Worm (Caenorhabditis elegans) whole organism, young adult: ENCODE data around the gene abu-13.
A peak's percentile ranks its signal among the peaks of the same experiment; 100 is the strongest.

ENCODE experiments used
- B0019.2 ChIP-seq: fragments of 200-800 bp; sonication (Bioruptor generic); conservative IDR thresholded peaks from 2 replicates; pipeline ENCODE4 v1.3.6; 2022; ENCODE audit warnings: missing genetic modification reagents, missing genetic modification characterization, missing compliant biosample characterization
- B0035.1 ChIP-seq: sonication (generic microtip); optimal IDR thresholded peaks from 2 replicates; lab custom pipeline; 2016; ENCODE audit warnings: missing genetic modification characterization, mild to moderate bottlenecking, missing compliant biosample characterization, missing genotype, missing genetic modification reagents
- B0261.1 ChIP-seq: sonication (generic microtip); optimal IDR thresholded peaks from 2 replicates; lab custom pipeline; 2016; ENCODE audit warnings: mild to moderate bottlenecking, missing genetic modification characterization, moderate library complexity, missing compliant biosample characterization
- C06A6.2 ChIP-seq: fragments of 200-800 bp; sonication (Bioruptor generic); conservative IDR thresholded peaks from 2 replicates; pipeline ENCODE4 v1.3.6; 2022; ENCODE audit warnings: missing genetic modification characterization, missing compliant biosample characterization
- F49E8.2 ChIP-seq: sonication (generic microtip); optimal IDR thresholded peaks from 3 replicates; lab custom pipeline; 2017; ENCODE audit warnings: missing genetic modification characterization, mild to moderate bottlenecking, missing compliant biosample characterization, antibody characterized with exemption, moderate library complexity; ENCODE audit not compliant: insufficient read depth
- T07F8.4 ChIP-seq: sonication (generic microtip); optimal IDR thresholded peaks from 2 replicates; lab custom pipeline; 2016; ENCODE audit warnings: mild to moderate bottlenecking, missing genetic modification characterization, moderate library complexity, missing compliant biosample characterization
- Y56A3A.18 ChIP-seq: fragments of 200-800 bp; sonication (Bioruptor generic); IDR thresholded peaks from 2 replicates; pipeline ENCODE4 v1.3.6; 2022; ENCODE audit warnings: missing genetic modification reagents, missing genetic modification characterization, missing compliant biosample characterization
- Y79H2A.3 ChIP-seq: fragments of 200-800 bp; sonication (Bioruptor generic); conservative IDR thresholded peaks from 2 replicates; pipeline ENCODE4 v1.3.6; 2022; ENCODE audit warnings: missing genetic modification reagents, missing genetic modification characterization, missing compliant biosample characterization
- ama-1 ChIP-seq, 3 experiments: fragments of 150-350 bp in 1 of 3; sonication (generic microtip) in 2 of 3; optimal IDR thresholded peaks; 2 replicates each; lab custom pipeline; 2014 to 2018; ENCODE audit warnings: missing biosample characterization in 2 of 3, missing genetic modification characterization in 2 of 3, missing genetic modification reagents in 2 of 3
- athp-1 ChIP-seq: sonication (generic microtip); optimal IDR thresholded peaks from 2 replicates; lab custom pipeline; 2017; ENCODE audit warnings: mild to moderate bottlenecking, missing genetic modification characterization, missing compliant biosample characterization
- cebp-1 ChIP-seq, 2 experiments: fragments of 200-800 bp in 1 of 2; sonication (Bioruptor generic) in 1 of 2; sonication (generic microtip) in 1 of 2; IDR thresholded peaks in 1 of 2; optimal IDR thresholded peaks in 1 of 2; 2 replicates each; pipeline versions ENCODE4 v1.3.6 to Lab custom; 2017 to 2022; ENCODE audit warnings: missing compliant biosample characterization in 2 of 2, missing genetic modification characterization in 2 of 2, mild to moderate bottlenecking in 1 of 2, missing genetic modification reagents in 1 of 2, moderate library complexity in 1 of 2
- ceh-58 ChIP-seq: fragments of 200-800 bp; sonication (Bioruptor generic); IDR thresholded peaks from 2 replicates; pipeline ENCODE4 v1.3.6; 2022; ENCODE audit warnings: missing genetic modification characterization, missing compliant biosample characterization
- ceh-91 ChIP-seq: fragments of 200-800 bp; sonication (Bioruptor generic); IDR thresholded peaks from 2 replicates; pipeline ENCODE4 v1.3.6; 2022; ENCODE audit warnings: missing genetic modification reagents, missing genetic modification characterization, missing compliant biosample characterization
- die-1 ChIP-seq: sonication (generic microtip); optimal IDR thresholded peaks from 2 replicates; lab custom pipeline; 2016; ENCODE audit warnings: missing genotype, mild to moderate bottlenecking, missing genetic modification characterization, missing compliant biosample characterization
- efl-1 ChIP-seq: fragments of 150-350 bp; optimal IDR thresholded peaks from 2 replicates; lab custom pipeline; 2014; ENCODE audit warnings: missing biosample characterization, missing genetic modification reagents, missing genetic modification characterization
- egl-18 ChIP-seq: fragments of 200-800 bp; sonication (Bioruptor generic); IDR thresholded peaks from 2 replicates; pipeline ENCODE4 v1.3.6; 2022; ENCODE audit warnings: missing genetic modification reagents, missing genetic modification characterization, missing compliant biosample characterization
- egl-44 ChIP-seq: fragments of 200-800 bp; sonication (Bioruptor generic); IDR thresholded peaks from 2 replicates; pipeline ENCODE4 v1.3.6; 2022; ENCODE audit warnings: missing genetic modification reagents, missing genetic modification characterization, missing compliant biosample characterization
- ets-4 ChIP-seq: fragments of 200-800 bp; sonication (Bioruptor generic); optimal IDR thresholded peaks from 2 replicates; lab custom pipeline; 2018; ENCODE audit warnings: mild to moderate bottlenecking, missing genetic modification characterization, missing compliant biosample characterization
- fkh-3 ChIP-seq: sonication (generic microtip); optimal IDR thresholded peaks from 2 replicates; lab custom pipeline; 2016; ENCODE audit warnings: mild to moderate bottlenecking, missing genetic modification characterization, missing compliant biosample characterization
- gei-17 ChIP-seq: fragments of 200-800 bp; sonication (Bioruptor generic); optimal IDR thresholded peaks from 2 replicates; lab custom pipeline; 2018; ENCODE audit warnings: mild to moderate bottlenecking, missing genetic modification characterization, missing compliant biosample characterization
- him-1 ChIP-seq: sonication (generic microtip); optimal IDR thresholded peaks from 2 replicates; lab custom pipeline; 2016; ENCODE audit warnings: missing genotype, missing genetic modification reagents, missing genetic modification characterization, missing compliant biosample characterization
- hmg-1.2 ChIP-seq: fragments of 200-800 bp; sonication (Bioruptor generic); IDR thresholded peaks from 2 replicates; pipeline ENCODE4 v1.3.6; 2022; ENCODE audit warnings: missing genetic modification reagents, missing genetic modification characterization, missing compliant biosample characterization
- hmg-20 ChIP-seq: fragments of 200-800 bp; sonication (Bioruptor generic); IDR thresholded peaks from 2 replicates; pipeline ENCODE4 v1.3.6; 2022; ENCODE audit warnings: missing genetic modification reagents, missing genetic modification characterization, missing compliant biosample characterization
- let-526 ChIP-seq: fragments of 200-800 bp; sonication (Bioruptor generic); IDR thresholded peaks from 2 replicates; pipeline ENCODE4 v1.3.6; 2022; ENCODE audit warnings: missing genetic modification reagents, missing genetic modification characterization, missing compliant biosample characterization
- let-607 ChIP-seq, 2 experiments: fragments of 200-800 bp in 1 of 2; sonication (Bioruptor generic) in 1 of 2; sonication (generic microtip) in 1 of 2; optimal IDR thresholded peaks; 2 replicates each; lab custom pipeline; 2016 to 2018; ENCODE audit warnings: mild to moderate bottlenecking in 2 of 2, missing compliant biosample characterization in 2 of 2, missing genetic modification characterization in 2 of 2, moderate library complexity in 2 of 2, missing genotype in 1 of 2
- lin-26 ChIP-seq: fragments of 200-800 bp; sonication (Bioruptor generic); IDR thresholded peaks from 2 replicates; pipeline ENCODE4 v1.3.6; 2022; ENCODE audit warnings: missing genetic modification reagents, missing genetic modification characterization, missing compliant biosample characterization
- lin-40 ChIP-seq: sonication (generic microtip); optimal IDR thresholded peaks from 2 replicates; lab custom pipeline; 2016; ENCODE audit warnings: missing genetic modification characterization, mild to moderate bottlenecking, missing compliant biosample characterization, missing genotype, missing genetic modification reagents
- lin-54 ChIP-seq: fragments of 200-800 bp; sonication (Bioruptor generic); optimal IDR thresholded peaks from 2 replicates; lab custom pipeline; 2018; ENCODE audit warnings: mild to moderate bottlenecking, missing genetic modification characterization, missing compliant biosample characterization
- madf-6 ChIP-seq: fragments of 200-800 bp; sonication (Bioruptor generic); IDR thresholded peaks from 2 replicates; pipeline ENCODE4 v1.3.6; 2022; ENCODE audit warnings: missing genetic modification reagents, missing genetic modification characterization, missing compliant biosample characterization
- mes-4 ChIP-seq: sonication (generic microtip); optimal IDR thresholded peaks from 2 replicates; lab custom pipeline; 2016; ENCODE audit warnings: missing genotype, missing genetic modification characterization, missing compliant biosample characterization
- nfyb-1 ChIP-seq: fragments of 200-800 bp; sonication (Bioruptor generic); IDR thresholded peaks from 2 replicates; pipeline ENCODE4 v1.3.6; 2022; ENCODE audit warnings: missing genetic modification reagents, missing genetic modification characterization, missing compliant biosample characterization
- nhr-80 ChIP-seq: sonication (generic microtip); optimal IDR thresholded peaks from 2 replicates; lab custom pipeline; 2016; ENCODE audit warnings: missing genetic modification characterization, missing compliant biosample characterization
- snpc-1.1 ChIP-seq: sonication (generic microtip); optimal IDR thresholded peaks from 2 replicates; lab custom pipeline; 2017; ENCODE audit warnings: missing genetic modification characterization, mild to moderate bottlenecking, missing compliant biosample characterization, antibody characterized with exemption, moderate library complexity, missing genotype, missing genetic modification reagents; ENCODE audit not compliant: insufficient read depth
- snpc-3.4 ChIP-seq: sonication (generic microtip); optimal IDR thresholded peaks from 2 replicates; lab custom pipeline; 2017; ENCODE audit warnings: missing genetic modification characterization, mild to moderate bottlenecking, missing compliant biosample characterization, antibody characterized with exemption, moderate library complexity, missing genotype, missing genetic modification reagents
- snpc-4 ChIP-seq, 5 experiments: fragments of 150-350 bp in 1 of 5; sonication (generic microtip) in 4 of 5; optimal IDR thresholded peaks; 2 replicates each; lab custom pipeline; 2014 to 2018; ENCODE audit warnings: missing genetic modification characterization in 5 of 5, missing biosample characterization in 3 of 5, antibody characterized with exemption in 2 of 5, mild to moderate bottlenecking in 2 of 5, missing compliant biosample characterization in 2 of 5, missing genotype in 2 of 5, moderate library complexity in 2 of 5, missing genetic modification reagents in 1 of 5
- somi-1 ChIP-seq: fragments of 200-800 bp; sonication (Bioruptor generic); optimal IDR thresholded peaks from 2 replicates; lab custom pipeline; 2018; ENCODE audit warnings: mild to moderate bottlenecking, missing genetic modification characterization, missing compliant biosample characterization
- tbp1 ChIP-seq: fragments of 200-800 bp; sonication (Bioruptor generic); optimal IDR thresholded peaks from 2 replicates; lab custom pipeline; 2018; ENCODE audit warnings: mild to moderate bottlenecking, missing genetic modification characterization, missing compliant biosample characterization
- tbx-9 ChIP-seq: sonication (generic microtip); optimal IDR thresholded peaks from 2 replicates; lab custom pipeline; 2016; ENCODE audit warnings: borderline replicate concordance, missing genetic modification characterization, inconsistent platforms, missing compliant biosample characterization
- unc-62 ChIP-seq: fragments of 150-350 bp; optimal IDR thresholded peaks from 2 replicates; lab custom pipeline; 2014; ENCODE audit warnings: missing biosample characterization, missing genetic modification reagents, missing genetic modification characterization
- xnd-1 ChIP-seq: sonication (generic microtip); optimal IDR thresholded peaks from 2 replicates; lab custom pipeline; 2016; ENCODE audit warnings: missing genotype, missing genetic modification reagents, missing genetic modification characterization, missing compliant biosample characterization
- zfh-2 ChIP-seq: fragments of 200-800 bp; sonication (Bioruptor generic); conservative IDR thresholded peaks from 2 replicates; pipeline ENCODE4 v1.3.6; 2022; ENCODE audit warnings: missing genetic modification reagents, missing genetic modification characterization, missing compliant biosample characterization
- ztf-18 ChIP-seq: sonication (generic microtip); optimal IDR thresholded peaks from 2 replicates; lab custom pipeline; 2016; ENCODE audit warnings: missing genotype, mild to moderate bottlenecking, missing genetic modification characterization, missing compliant biosample characterization
- ztf-22 ChIP-seq: fragments of 200-800 bp; sonication (Bioruptor generic); optimal IDR thresholded peaks from 2 replicates; lab custom pipeline; 2018; ENCODE audit warnings: mild to moderate bottlenecking, missing genetic modification characterization, moderate library complexity, missing compliant biosample characterization
- ztf-25 ChIP-seq: fragments of 200-800 bp; sonication (Bioruptor generic); IDR thresholded peaks from 2 replicates; pipeline ENCODE4 v1.3.6; 2022; ENCODE audit warnings: missing genetic modification reagents, missing genetic modification characterization, missing compliant biosample characterization
- ztf-26 ChIP-seq: sonication (generic microtip); optimal IDR thresholded peaks from 2 replicates; lab custom pipeline; 2017; ENCODE audit warnings: missing genetic modification characterization, missing compliant biosample characterization
- ztf-28 ChIP-seq: fragments of 200-800 bp; sonication (Bioruptor generic); IDR thresholded peaks from 2 replicates; pipeline ENCODE4 v1.3.6; 2022; ENCODE audit warnings: missing genetic modification reagents, missing genetic modification characterization, missing compliant biosample characterization

abu-13 gene

ce11 chrIII:6895166-6895565, 50.5 kb downstream of the abu-13 start:
- TF ChIP-seq him-1 (peak; percentile 28), egl-18 (GFP tag; lab: Robert Waterston, UW) (no peak), ztf-22 (GFP tag; lab: Kevin White, UChicago) (peak; percentile 2), die-1 (peak; percentile 8), Y79H2A.3 (GFP tag; lab: Robert Waterston, UW) (no peak), Y56A3A.18 (GFP tag; lab: Robert Waterston, UW) (peak; percentile 72; the same call in 1 of the 2 replicates), fkh-3 (tag; lab: Kevin White, UChicago) (no peak), B0035.1 (tag; lab: Kevin White, UChicago) (no peak), let-607 (tag; optimal IDR thresholded peaks at IDR 0.05; lab: Kevin White, UChicago) (no peak), ets-4 (GFP tag; lab: Kevin White, UChicago) (peak; percentile 49), cebp-1 (GFP tag; IDR thresholded peaks at IDR 0.05; lab: Robert Waterston, UW) (no peak), cebp-1 (tag; optimal IDR thresholded peaks at IDR 0.05; lab: Kevin White, UChicago) (peak; percentile 74), hmg-1.2 (GFP tag; lab: Robert Waterston, UW) (peak; percentile 73), T07F8.4 (no peak), nhr-80 (peak; percentile 94), let-526 (GFP tag; lab: Robert Waterston, UW) (no peak), lin-40 (tag; lab: Kevin White, UChicago) (peak; percentile 74), lin-26 (GFP tag; lab: Robert Waterston, UW) (peak; percentile 41; the same call in 1 of the 2 replicates), hmg-20 (GFP tag; lab: Robert Waterston, UW) (no peak), xnd-1 (tag; lab: Kevin White, UChicago) (no peak), C06A6.2 (GFP tag; lab: Robert Waterston, UW) (0 out of 2 replicates have a peak, but pooled peaks have one; percentile 36), ceh-58 (GFP tag; lab: Robert Waterston, UW) (no peak), madf-6 (GFP tag; lab: Robert Waterston, UW) (peak; percentile 31; the same call in 1 of the 2 replicates), somi-1 (peak; percentile 58), tbp1 (GFP tag; lab: Kevin White, UChicago) (peak; percentile 54), snpc-3.4 (tag; lab: Kevin White, UChicago) (no peak), B0261.1 (tag; lab: Kevin White, UChicago) (no peak), lin-54 (GFP tag; lab: Kevin White, UChicago) (peak; percentile 47), ztf-28 (no peak), F49E8.2 (no peak), ztf-26 (tag; lab: Kevin White, UChicago) (peak; percentile 31), snpc-4 (GFP tag; optimal IDR thresholded peaks at IDR 0.05; lab: Kevin White, UChicago) (no peak), snpc-4 (tag; optimal IDR thresholded peaks at IDR 0.05; lab: Kevin White, UChicago) (peak in 1 of 4 experiments; percentile 39), B0019.2 (GFP tag; lab: Robert Waterston, UW) (no peak), snpc-1.1 (tag; lab: Kevin White, UChicago) (no peak), gei-17 (GFP tag; lab: Kevin White, UChicago) (no peak), ceh-91 (GFP tag; lab: Robert Waterston, UW) (no peak), ztf-18 (tag; lab: Kevin White, UChicago) (no peak), ztf-25 (no peak), zfh-2 (no peak), mes-4 (tag; lab: Kevin White, UChicago) (no peak), tbx-9 (no peak), unc-62 (peak; percentile 85), egl-44 (GFP tag; lab: Robert Waterston, UW) (no peak), efl-1 (GFP tag; lab: Kevin White, UChicago) (no peak), nfyb-1 (GFP tag; lab: Robert Waterston, UW) (peak; percentile 45; the same call in 1 of the 2 replicates), athp-1 (no peak), ama-1 (optimal IDR thresholded peaks at IDR 0.05; lab: Kevin White, UChicago) (no peak), ama-1 (GFP tag; optimal IDR thresholded peaks at IDR 0.05; lab: Kevin White, UChicago) (peak in 1 of 2 experiments; percentile 51)
